Fruit fly (Drosophila melanogaster) whole organism, embryonic: ENCODE data around the gene CG33969.

Experiments used
- Atf3 ChIP-seq: fragments of 200-800 bp; sonication (Bioruptor generic); optimal IDR thresholded peaks from 3 replicates; lab custom pipeline; 2016; ENCODE audit warnings: missing biosample characterization, missing genetic modification characterization
- Bdp1 ChIP-seq: fragments of 200-800 bp; sonication (Bioruptor generic); optimal IDR thresholded peaks from 3 replicates; lab custom pipeline; 2016; ENCODE audit warnings: missing biosample characterization, missing genetic modification characterization
- CG10267 ChIP-seq: fragments of 200-800 bp; sonication (Bioruptor generic); optimal IDR thresholded peaks from 2 replicates; lab custom pipeline; 2018; ENCODE audit warnings: missing biosample characterization, mild to moderate bottlenecking, missing genetic modification characterization, moderate library complexity
- CG10565 ChIP-seq: fragments of 200-800 bp; sonication (Bioruptor generic); optimal IDR thresholded peaks from 3 replicates; lab custom pipeline; 2016; ENCODE audit warnings: missing biosample characterization, mild to moderate bottlenecking, missing genetic modification characterization
- CG10959 ChIP-seq: fragments of 200-800 bp; sonication (Bioruptor generic); IDR thresholded peaks from 2 replicates; pipeline ENCODE4 v1.3.6; 2022; ENCODE audit warnings: missing biosample characterization, missing genetic modification characterization
- CG11723 ChIP-seq: fragments of 200-800 bp; sonication (Bioruptor generic); optimal IDR thresholded peaks from 2 replicates; lab custom pipeline; 2017; ENCODE audit warnings: missing biosample characterization, mild to moderate bottlenecking, missing genetic modification characterization
- CG13624 ChIP-seq: fragments of 200-800 bp; sonication (Bioruptor generic); optimal IDR thresholded peaks from 2 replicates; lab custom pipeline; 2016; ENCODE audit warnings: missing biosample characterization, missing genetic modification characterization
- CG13775 ChIP-seq: fragments of 200-800 bp; sonication (Bioruptor generic); optimal IDR thresholded peaks from 3 replicates; lab custom pipeline; 2017; ENCODE audit warnings: missing biosample characterization, mild to moderate bottlenecking, missing genetic modification characterization
- CG14965 ChIP-seq: fragments of 200-800 bp; sonication (Bioruptor generic); optimal IDR thresholded peaks from 2 replicates; lab custom pipeline; 2016; ENCODE audit warnings: missing biosample characterization, missing genetic modification characterization, borderline replicate concordance
- CG2116 ChIP-seq: fragments of 200-800 bp; sonication (Bioruptor generic); optimal IDR thresholded peaks from 3 replicates; lab custom pipeline; 2018; ENCODE audit warnings: missing biosample characterization, mild to moderate bottlenecking, missing genetic modification characterization
- CG2712 ChIP-seq: fragments of 200-800 bp; optimal IDR thresholded peaks from 3 replicates; lab custom pipeline; 2019; ENCODE audit warnings: missing biosample characterization, mild to moderate bottlenecking, missing genetic modification characterization, moderate library complexity
- CG30020 ChIP-seq: fragments of 200-800 bp; optimal IDR thresholded peaks from 2 replicates; lab custom pipeline; 2019; ENCODE audit warnings: missing biosample characterization, mild to moderate bottlenecking, missing genetic modification characterization, moderate library complexity
- CG31224 ChIP-seq: fragments of 200-800 bp; sonication (Bioruptor generic); IDR thresholded peaks from 2 replicates; pipeline ENCODE4 v1.3.6; 2022; ENCODE audit warnings: missing biosample characterization, missing genetic modification characterization
- CG31365 ChIP-seq: fragments of 200-800 bp; sonication (Bioruptor generic); optimal IDR thresholded peaks from 2 replicates; lab custom pipeline; 2018; ENCODE audit warnings: missing biosample characterization, mild to moderate bottlenecking, missing genetic modification characterization
- CG32767 ChIP-seq: fragments of 200-800 bp; sonication (Bioruptor generic); IDR thresholded peaks from 2 replicates; pipeline ENCODE4 v1.3.6; 2022; ENCODE audit warnings: missing biosample characterization, missing genetic modification characterization
- CG42726 ChIP-seq: fragments of 200-800 bp; sonication (Bioruptor generic); IDR thresholded peaks from 2 replicates; pipeline ENCODE4 v1.3.6; 2022; ENCODE audit warnings: missing biosample characterization, missing genetic modification characterization; ENCODE audit not compliant: partially characterized antibody
- CHES-1-like ChIP-seq: fragments of 200-800 bp; sonication (Bioruptor generic); optimal IDR thresholded peaks from 2 replicates; lab custom pipeline; 2016; ENCODE audit warnings: missing biosample characterization, missing genetic modification characterization
- Camta ChIP-seq: fragments of 200-800 bp; sonication (Bioruptor generic); optimal IDR thresholded peaks from 2 replicates; lab custom pipeline; 2016; ENCODE audit warnings: missing biosample characterization, missing genetic modification characterization
- D19B ChIP-seq: fragments of 200-800 bp; sonication (Bioruptor generic); optimal IDR thresholded peaks from 2 replicates; lab custom pipeline; 2017; ENCODE audit warnings: missing biosample characterization, mild to moderate bottlenecking, missing genetic modification characterization
- Dll ChIP-seq: fragments of 200-800 bp; sonication (Bioruptor generic); IDR thresholded peaks from 4 replicates; pipeline ENCODE4 v1.3.6; 2022; ENCODE audit warnings: missing biosample characterization, missing genetic modification characterization; ENCODE audit not compliant: partially characterized antibody
- Dp ChIP-seq: fragments of 200-800 bp; sonication (Bioruptor generic); optimal IDR thresholded peaks from 2 replicates; lab custom pipeline; 2018; ENCODE audit warnings: missing biosample characterization, mild to moderate bottlenecking, missing genetic modification characterization, moderate library complexity
- E2f1 ChIP-seq: fragments of 200-800 bp; sonication (Bioruptor generic); IDR thresholded peaks from 2 replicates; pipeline ENCODE4 v1.3.6; 2022; ENCODE audit warnings: missing biosample characterization, missing genetic modification characterization
- Gsc ChIP-seq: fragments of 200-800 bp; sonication (Bioruptor generic); IDR thresholded peaks from 2 replicates; pipeline ENCODE4 v1.3.6; 2022; ENCODE audit warnings: missing biosample characterization, missing genetic modification characterization
- Gug ChIP-seq: fragments of 200-800 bp; sonication (Bioruptor generic); IDR thresholded peaks from 4 replicates; pipeline ENCODE4 v1.3.6; 2022; ENCODE audit warnings: missing biosample characterization, missing genetic modification characterization
- HmgD ChIP-seq: fragments of 200-800 bp; sonication (Bioruptor generic); optimal IDR thresholded peaks from 3 replicates; lab custom pipeline; 2016; ENCODE audit warnings: missing biosample characterization, missing genetic modification characterization
- Hmx ChIP-seq: fragments of 200-800 bp; sonication (Bioruptor generic); optimal IDR thresholded peaks from 2 replicates; lab custom pipeline; 2016; ENCODE audit warnings: missing biosample characterization, missing genetic modification characterization
- Hr3 ChIP-seq: fragments of 200-800 bp; sonication (Bioruptor generic); optimal IDR thresholded peaks from 3 replicates; lab custom pipeline; 2016; ENCODE audit warnings: missing biosample characterization, missing genetic modification characterization
- Jarid2 ChIP-seq: fragments of 200-800 bp; sonication (Bioruptor generic); optimal IDR thresholded peaks from 3 replicates; lab custom pipeline; 2017; ENCODE audit warnings: mild to moderate bottlenecking, missing biosample characterization, missing genetic modification reagents, missing genetic modification characterization
- Lpt ChIP-seq: fragments of >200 bp; optimal IDR thresholded peaks from 2 replicates; lab custom pipeline; 2018; ENCODE audit warnings: missing biosample characterization, missing genetic modification characterization
- Mrtf ChIP-seq: fragments of 200-800 bp; sonication (Bioruptor generic); IDR thresholded peaks from 3 replicates; pipeline ENCODE4 v1.3.6; 2022; ENCODE audit warnings: missing biosample characterization, missing genetic modification characterization
- NC2β ChIP-seq: fragments of 200-800 bp; sonication (Bioruptor generic); optimal IDR thresholded peaks from 2 replicates; lab custom pipeline; 2016; ENCODE audit warnings: missing biosample characterization, missing genetic modification characterization
- Nf-YA ChIP-seq: fragments of 200-800 bp; sonication (Bioruptor generic); IDR thresholded peaks from 2 replicates; pipeline ENCODE4 v1.3.6; 2022; ENCODE audit warnings: missing biosample characterization, missing genetic modification characterization
- Opbp ChIP-seq: fragments of 200-800 bp; sonication (Bioruptor generic); IDR thresholded peaks from 3 replicates; pipeline ENCODE4 v1.3.6; 2022; ENCODE audit warnings: missing biosample characterization, missing genetic modification characterization; ENCODE audit not compliant: partially characterized antibody
- Pdp1 ChIP-seq, 2 experiments: fragments of 200-800 bp; sonication (Bioruptor generic); optimal IDR thresholded peaks; 3 replicates each; lab custom pipeline; 2016; ENCODE audit warnings: missing biosample characterization in 2 of 2, missing genetic modification characterization in 2 of 2, mild to moderate bottlenecking in 1 of 2, moderate library complexity in 1 of 2
- Rx ChIP-seq: fragments of 200-800 bp; sonication (Bioruptor generic); IDR thresholded peaks from 2 replicates; pipeline ENCODE4 v1.3.6; 2022; ENCODE audit warnings: missing biosample characterization, missing genetic modification characterization
- Tbp ChIP-seq: fragments of >200 bp; optimal IDR thresholded peaks from 2 replicates; lab custom pipeline; 2018; ENCODE audit warnings: missing biosample characterization, missing genetic modification characterization
- al ChIP-seq: fragments of 200-800 bp; sonication (Bioruptor generic); IDR thresholded peaks from 2 replicates; pipeline ENCODE4 v1.3.6; 2022; ENCODE audit warnings: missing biosample characterization, missing genetic modification characterization
- ash1 ChIP-seq: fragments of 200-800 bp; sonication (Bioruptor generic); optimal IDR thresholded peaks from 2 replicates; lab custom pipeline; 2018; ENCODE audit warnings: missing biosample characterization, mild to moderate bottlenecking, missing genetic modification characterization
- br ChIP-seq: fragments of >200 bp; optimal IDR thresholded peaks from 2 replicates; lab custom pipeline; 2017
- bsh ChIP-seq, 2 experiments: fragments of 200-800 bp; sonication (Bioruptor generic); optimal IDR thresholded peaks; 2 replicates each; lab custom pipeline; 2017 to 2018; ENCODE audit warnings: mild to moderate bottlenecking in 2 of 2, missing biosample characterization in 2 of 2, missing genetic modification characterization in 2 of 2, moderate library complexity in 1 of 2
- cg ChIP-seq: fragments of 200-800 bp; sonication (Bioruptor generic); optimal IDR thresholded peaks from 3 replicates; lab custom pipeline; 2019; ENCODE audit warnings: missing biosample characterization, mild to moderate bottlenecking, missing genetic modification characterization, moderate library complexity
- corto ChIP-seq: fragments of 200-800 bp; sonication (Bioruptor generic); optimal IDR thresholded peaks from 2 replicates; lab custom pipeline; 2016; ENCODE audit warnings: missing biosample characterization, mild to moderate bottlenecking, missing genetic modification characterization, moderate library complexity
- esg ChIP-seq: fragments of 200-800 bp; sonication (Bioruptor generic); conservative IDR thresholded peaks from 2 replicates; pipeline ENCODE4 v1.3.6; 2022; ENCODE audit warnings: missing biosample characterization, missing genetic modification characterization
- gce ChIP-seq: fragments of 200-800 bp; sonication (Bioruptor generic); IDR thresholded peaks from 3 replicates; pipeline ENCODE4 v1.3.6; 2022; ENCODE audit warnings: missing biosample characterization, missing genetic modification characterization
- gfzf ChIP-seq: fragments of 200-800 bp; sonication (Bioruptor generic); optimal IDR thresholded peaks from 2 replicates; lab custom pipeline; 2016; ENCODE audit warnings: missing biosample characterization, mild to moderate bottlenecking, missing genetic modification characterization, moderate library complexity
- gsb-n ChIP-seq: fragments of 200-800 bp; sonication (Bioruptor generic); optimal IDR thresholded peaks from 3 replicates; lab custom pipeline; 2018; ENCODE audit warnings: missing biosample characterization, mild to moderate bottlenecking, missing genetic modification characterization
- peb ChIP-seq: fragments of 200-800 bp; sonication (Bioruptor generic); IDR thresholded peaks from 2 replicates; pipeline ENCODE4 v1.3.6; 2022; ENCODE audit warnings: missing biosample characterization, missing genetic modification characterization
- phol ChIP-seq: fragments of 200-800 bp; sonication (Bioruptor generic); optimal IDR thresholded peaks from 3 replicates; lab custom pipeline; 2018; ENCODE audit warnings: missing biosample characterization, mild to moderate bottlenecking, missing genetic modification characterization, moderate library complexity
- pnt ChIP-seq: fragments of 200-800 bp; sonication (Bioruptor generic); optimal IDR thresholded peaks from 3 replicates; lab custom pipeline; 2016; ENCODE audit warnings: missing biosample characterization, missing genetic modification characterization
- row ChIP-seq: fragments of 200-800 bp; sonication (Bioruptor generic); IDR thresholded peaks from 3 replicates; pipeline ENCODE4 v1.3.6; 2022; ENCODE audit warnings: missing biosample characterization, missing genetic modification characterization
- scrt ChIP-seq: fragments of 200-800 bp; sonication (Bioruptor generic); optimal IDR thresholded peaks from 2 replicates; lab custom pipeline; 2018; ENCODE audit warnings: missing biosample characterization, mild to moderate bottlenecking, missing genetic modification characterization, moderate library complexity
- so ChIP-seq: fragments of 200-800 bp; sonication (Bioruptor generic); IDR thresholded peaks from 3 replicates; pipeline ENCODE4 v1.3.6; 2022; ENCODE audit warnings: missing biosample characterization, missing genetic modification characterization

CG33969 gene

DNA sequence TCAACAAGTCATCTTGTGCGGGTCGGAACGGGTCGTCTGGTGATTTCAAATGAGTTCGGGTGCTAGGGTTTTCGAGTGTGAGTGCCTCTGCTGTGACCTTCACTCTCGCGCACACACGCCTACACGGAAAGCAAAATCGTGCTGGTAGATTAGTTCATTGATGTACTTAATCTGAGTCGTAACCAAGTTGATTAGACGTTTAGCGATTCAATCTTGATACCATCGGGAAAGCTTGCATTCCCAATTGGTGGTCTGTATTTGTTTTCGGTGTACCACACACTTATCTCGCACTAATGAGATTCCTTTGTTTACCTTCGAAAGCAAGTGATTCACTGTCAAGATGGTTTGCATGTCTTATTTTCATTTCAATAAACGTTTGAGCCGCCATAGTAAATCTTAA is 4.4 kb downstream of the CG33969 start (continued):
- TF ChIP-seq Mrtf (0 out of 3 replicates have a peak, but pooled peaks have one; percentile 36), phol (tag; lab: Kevin White, UChicago) (no peak), CG10959 (GFP tag; lab: Robert Waterston, UW) (no peak), Dll (GFP tag; lab: Robert Waterston, UW) (no peak), Dp (GFP tag; lab: Kevin White, UChicago) (no peak), Pdp1 (GFP tag; optimal IDR thresholded peaks at IDR 0.05; lab: Kevin White, UChicago) (peak in 1 of 2 experiments; percentile 56), CG31224 (GFP tag; lab: Robert Waterston, UW) (no peak), Atf3 (GFP tag; lab: Kevin White, UChicago) (no peak), CG10565 (GFP tag; lab: Kevin White, UChicago) (no peak), CHES-1-like (GFP tag; lab: Kevin White, UChicago) (peak; percentile 36), row (GFP tag; lab: Robert Waterston, UW) (peak; percentile 63), Jarid2 (no peak), gsb-n (tag; lab: Kevin White, UChicago) (no peak), gfzf (no peak), D19B (GFP tag; lab: Kevin White, UChicago) (no peak), esg (GFP tag; lab: Robert Waterston, UW) (no peak), cg (GFP tag; lab: Kevin White, UChicago) (no peak), E2f1 (GFP tag; lab: Robert Waterston, UW) (no peak; the same call in 1 of the 2 replicates), pnt (GFP tag; lab: Kevin White, UChicago) (peak; percentile 11), peb (no peak), ash1 (GFP tag; lab: Kevin White, UChicago) (no peak), CG13624 (GFP tag; lab: Kevin White, UChicago) (peak; percentile 20), bsh (GFP tag; optimal IDR thresholded peaks at IDR 0.05; lab: Kevin White, UChicago) (peak in 1 of 2 experiments; percentile 0), CG10267 (no peak), CG32767 (GFP tag; lab: Robert Waterston, UW) (no peak), Gsc (no peak), scrt (no peak), br (no peak), Rx (GFP tag; lab: Robert Waterston, UW) (0 out of 2 replicates have a peak, but pooled peaks have one; percentile 21), CG2712 (tag; lab: Kevin White, UChicago) (peak; percentile 12), Bdp1 (GFP tag; lab: Kevin White, UChicago) (no peak), CG31365 (tag; lab: Kevin White, UChicago) (no peak), Hmx (GFP tag; lab: Kevin White, UChicago) (no peak), CG30020 (tag; lab: Kevin White, UChicago) (no peak), Nf-YA (GFP tag; lab: Robert Waterston, UW) (no peak), al (GFP tag; lab: Robert Waterston, UW) (no peak), CG11723 (GFP tag; lab: Kevin White, UChicago) (no peak), corto (GFP tag; lab: Kevin White, UChicago) (no peak), Camta (GFP tag; lab: Kevin White, UChicago) (no peak), Hr3 (GFP tag; lab: Kevin White, UChicago) (no peak), NC2β (GFP tag; lab: Kevin White, UChicago) (peak; percentile 6), Opbp (GFP tag; lab: Robert Waterston, UW) (no peak), CG13775 (GFP tag; lab: Kevin White, UChicago) (no peak), Lpt (no peak), Tbp (no peak), so (GFP tag; lab: Robert Waterston, UW) (peak; percentile 66; the same call in 2 of the 3 replicates), HmgD (GFP tag; lab: Kevin White, UChicago) (no peak), CG14965 (GFP tag; lab: Kevin White, UChicago) (no peak), CG2116 (no peak), gce (GFP tag; lab: Robert Waterston, UW) (no peak), Gug (GFP tag; lab: Robert Waterston, UW) (peak; percentile 22; the same call in 1 of the 4 replicates), CG42726 (GFP tag; lab: Robert Waterston, UW) (no peak)
